Fruit fly (Drosophila melanogaster): ENCODE measurements around the gene CG13023.

CG13023 gene

dm6 chr3L:16974645-16975151, 47.5 kb upstream of the CG13023 start (continued):
- TF ChIP-seq CG13424 (tag; optimal IDR thresholded peaks at IDR 0.05) (peak; percentile 12), Drgx (GFP tag; IDR thresholded peaks at IDR 0.05) (peak; percentile 62), CoRest (tag; optimal IDR thresholded peaks at IDR 0.05) (no peak), CG6813 (GFP tag; optimal IDR thresholded peaks at IDR 0.05) (peak; percentile 15), CG17568 (GFP tag; optimal IDR thresholded peaks at IDR 0.05) (peak; percentile 68), ranshi (GFP tag; IDR thresholded peaks at IDR 0.05) (peak; percentile 71), jigr1 (GFP tag; IDR thresholded peaks at IDR 0.05) (no peak), Dbx (GFP tag; IDR thresholded peaks at IDR 0.05) (no peak), gem (tag; optimal IDR thresholded peaks at IDR 0.05) (peak; percentile 2), slp2 (GFP tag; optimal IDR thresholded peaks at IDR 0.05) (no peak), CG10959 (GFP tag; IDR thresholded peaks at IDR 0.05) (no peak), hkb (optimal IDR thresholded peaks at IDR 0.05) (no peak), hkb (GFP tag; IDR thresholded peaks at IDR 0.05) (peak; percentile 47; the same call in 1 of the 2 replicates), ro (GFP tag; IDR thresholded peaks at IDR 0.05) (no peak), emc (GFP tag; optimal IDR thresholded peaks at IDR 0.05) (no peak), CG10321 (GFP tag; IDR thresholded peaks at IDR 0.05) (0 out of 2 replicates have a peak, but pooled peaks have one; percentile 18), nom (GFP tag; optimal IDR thresholded peaks at IDR 0.05) (peak; percentile 50), Hey (tag; optimal IDR thresholded peaks at IDR 0.05) (no peak), CG6272 (GFP tag; IDR thresholded peaks at IDR 0.05) (no peak), eve (GFP tag; optimal IDR thresholded peaks at IDR 0.05) (peak in 1 of 2 experiments; percentile 52), p53 (GFP tag; optimal IDR thresholded peaks at IDR 0.05) (no peak), Myb (GFP tag; optimal IDR thresholded peaks at IDR 0.05) (no peak), CG1647 (GFP tag; optimal IDR thresholded peaks at IDR 0.05) (no peak), exex (tag; optimal IDR thresholded peaks at IDR 0.05) (peak; percentile 1), CG31441 (GFP tag; IDR thresholded peaks at IDR 0.05) (0 out of 2 replicates have a peak, but pooled peaks have one; percentile 18), CG13894 (tag; optimal IDR thresholded peaks at IDR 0.05) (peak; percentile 41), klu (GFP tag; IDR thresholded peaks at IDR 0.05) (no peak), CG15269 (tag; optimal IDR thresholded peaks at IDR 0.05) (peak; percentile 9), zf30C (GFP tag; optimal IDR thresholded peaks at IDR 0.05) (no peak), kni (GFP tag; optimal IDR thresholded peaks at IDR 0.05) (peak; percentile 56), Ada2b (GFP tag; IDR thresholded peaks at IDR 0.05) (0 out of 2 replicates have a peak, but pooled peaks have one; percentile 6), CG16779 (GFP tag; IDR thresholded peaks at IDR 0.05) (no peak), Fer1 (GFP tag; optimal IDR thresholded peaks at IDR 0.05) (peak; percentile 13), Deaf1 (tag; optimal IDR thresholded peaks at IDR 0.05) (peak; percentile 7), ara (GFP tag; IDR thresholded peaks at IDR 0.05) (0 out of 2 replicates have a peak, but pooled peaks have one; percentile 5), schlank (tag; optimal IDR thresholded peaks at IDR 0.05) (no peak), CG6765 (GFP tag; optimal IDR thresholded peaks at IDR 0.05) (no peak), chn (GFP tag; optimal IDR thresholded peaks at IDR 0.05) (no peak), wek (GFP tag; optimal IDR thresholded peaks at IDR 0.05) (peak; percentile 6), fd102C (GFP tag; optimal IDR thresholded peaks at IDR 0.05) (no peak)

dm6 chr3L:16971611-16972359, 44.6 kb upstream of the CG13023 start:
- peak; percentile 15; the same call in 1 of the 2 replicates for TF ChIP-seq CG7372 (GFP tag; IDR thresholded peaks at IDR 0.05)
- TF ChIP-seq sd (tag; optimal IDR thresholded peaks at IDR 0.05): no peak
- no peak for TF ChIP-seq kah (GFP tag; optimal IDR thresholded peaks at IDR 0.05)
- no peak for TF ChIP-seq CG34224 (GFP tag; IDR thresholded peaks at IDR 0.05; ENCODE audit: partially characterized antibody)
- TF ChIP-seq NK7.1 (GFP tag; optimal IDR thresholded peaks at IDR 0.05): no peak
- no peak for TF ChIP-seq ato (GFP tag; IDR thresholded peaks at IDR 0.05; ENCODE audit: partially characterized antibody)
- no peak for TF ChIP-seq HHEX (GFP tag; optimal IDR thresholded peaks at IDR 0.05)
- no peak for TF ChIP-seq odd (GFP tag; optimal IDR thresholded peaks at IDR 0.05)
- no peak for TF ChIP-seq CG11456 (GFP tag; IDR thresholded peaks at IDR 0.05)
- no peak for TF ChIP-seq gcm2 (GFP tag; optimal IDR thresholded peaks at IDR 0.05)
- no peak for TF ChIP-seq CG6765 (GFP tag; optimal IDR thresholded peaks at IDR 0.05)
- no peak for TF ChIP-seq CG10462 (GFP tag; optimal IDR thresholded peaks at IDR 0.05)
- TF ChIP-seq mirr (GFP tag; optimal IDR thresholded peaks at IDR 0.05): no peak
